Worm (Caenorhabditis elegans): ENCODE results near the gene Y73B6BL.47.

ce11 chrIV:6391566-6391965 is 29.8 kb downstream of the Y73B6BL.47 start:
- no peak for TF ChIP-seq nhr-232 (tag; optimal IDR thresholded peaks at IDR 0.05)
- TF ChIP-seq sox-4 (tag; optimal IDR thresholded peaks at IDR 0.05) = no peak
- no peak for TF ChIP-seq ceh-30 (tag; optimal IDR thresholded peaks at IDR 0.05)
- TF ChIP-seq unc-3 (GFP tag; conservative IDR thresholded peaks at IDR 0.05) = no peak
- no peak for TF ChIP-seq unc-3 (tag; optimal IDR thresholded peaks at IDR 0.05)
- no peak for TF ChIP-seq C08G9.2 (tag; optimal IDR thresholded peaks at IDR 0.05)
- no peak for TF ChIP-seq ceh-31 (tag; optimal IDR thresholded peaks at IDR 0.05)
- TF ChIP-seq ceh-14 (tag; optimal IDR thresholded peaks at IDR 0.05) = no peak
- TF ChIP-seq lin-11 (tag; optimal IDR thresholded peaks at IDR 0.05) = no peak
- TF ChIP-seq elt-2 (tag; optimal IDR thresholded peaks at IDR 0.05) = no peak

Data from whole organism, late embryonic.